Worm (Caenorhabditis elegans) whole organism, early embryonic: ENCODE measurements around the gene Y49E10.27.

Experiments
- B0310.2 ChIP-seq: sonication (generic microtip); optimal IDR thresholded peaks from 2 replicates; lab custom pipeline; 2016; ENCODE audit warnings: mild to moderate bottlenecking, missing genetic modification characterization, missing compliant biosample characterization
- F13C5.2 ChIP-seq: sonication (generic microtip); optimal IDR thresholded peaks from 2 replicates; lab custom pipeline; 2017; ENCODE audit warnings: mild to moderate bottlenecking, missing genetic modification characterization, inconsistent platforms, missing compliant biosample characterization
- aly-1 ChIP-seq: sonication (generic microtip); optimal IDR thresholded peaks from 2 replicates; lab custom pipeline; 2016; ENCODE audit warnings: missing genetic modification characterization, missing compliant biosample characterization
- ama-1 ChIP-seq: fragments of 150-350 bp; optimal IDR thresholded peaks from 2 replicates; lab custom pipeline; 2014
- ceh-13 ChIP-seq: fragments of 200-800 bp; sonication (Bioruptor generic); optimal IDR thresholded peaks from 2 replicates; lab custom pipeline; 2018; ENCODE audit warnings: mild to moderate bottlenecking, missing genetic modification characterization, missing compliant biosample characterization
- ceh-36 ChIP-seq: sonication (generic microtip); optimal IDR thresholded peaks from 2 replicates; lab custom pipeline; 2016; ENCODE audit warnings: missing genetic modification characterization, inconsistent platforms, missing compliant biosample characterization
- ets-7 ChIP-seq: sonication (generic microtip); optimal IDR thresholded peaks from 2 replicates; lab custom pipeline; 2016; ENCODE audit warnings: missing genotype, missing genetic modification characterization, missing compliant biosample characterization
- flt-1 ChIP-seq: fragments of 200-800 bp; sonication (Bioruptor generic); IDR thresholded peaks from 2 replicates; pipeline ENCODE4 v1.3.6; 2022; ENCODE audit warnings: missing genetic modification characterization, missing compliant biosample characterization
- hmbx-1 ChIP-seq: sonication (generic microtip); optimal IDR thresholded peaks from 2 replicates; lab custom pipeline; 2016; ENCODE audit warnings: mild to moderate bottlenecking, missing genetic modification characterization, missing compliant biosample characterization
- hmg-4 ChIP-seq: fragments of 200-800 bp; sonication (Bioruptor generic); optimal IDR thresholded peaks from 2 replicates; lab custom pipeline; 2018; ENCODE audit warnings: mild to moderate bottlenecking, missing genetic modification characterization, missing compliant biosample characterization
- hnd-1 ChIP-seq: sonication (generic microtip); optimal IDR thresholded peaks from 2 replicates; lab custom pipeline; 2016; ENCODE audit warnings: missing genetic modification characterization, missing compliant biosample characterization
- pes-1 ChIP-seq: fragments of 200-800 bp; sonication (Bioruptor generic); IDR thresholded peaks from 2 replicates; pipeline ENCODE4 v1.3.6; 2022; ENCODE audit warnings: missing genetic modification reagents, missing genetic modification characterization, missing compliant biosample characterization
- scrt-1 ChIP-seq: fragments of 200-800 bp; sonication (Bioruptor generic); IDR thresholded peaks from 2 replicates; pipeline ENCODE4 v1.3.6; 2022; ENCODE audit warnings: missing genetic modification characterization, missing compliant biosample characterization
- sea-1 ChIP-seq: fragments of 200-800 bp; sonication (Bioruptor generic); conservative IDR thresholded peaks from 2 replicates; pipeline ENCODE4 v1.3.6; 2022; ENCODE audit warnings: missing genetic modification characterization, missing compliant biosample characterization
- tbx-11 ChIP-seq: fragments of 200-800 bp; sonication (Bioruptor generic); IDR thresholded peaks from 2 replicates; pipeline ENCODE4 v1.3.6; 2022; ENCODE audit warnings: missing genetic modification characterization, missing compliant biosample characterization
- tbx-37 ChIP-seq: fragments of 200-800 bp; sonication (Bioruptor generic); conservative IDR thresholded peaks from 2 replicates; pipeline ENCODE4 v1.3.6; 2022; ENCODE audit warnings: missing genetic modification reagents, missing genetic modification characterization, missing compliant biosample characterization
- tra-4 ChIP-seq: sonication (generic microtip); optimal IDR thresholded peaks from 2 replicates; lab custom pipeline; 2017; ENCODE audit warnings: missing genetic modification characterization, missing compliant biosample characterization

Y49E10.27 gene

ce11 chrIII:12411059-12411458, 23.1 kb upstream of the Y49E10.27 start:
- TF ChIP-seq ceh-13 (GFP tag; lab: Kevin White, UChicago) (no peak), scrt-1 (GFP tag; lab: Robert Waterston, UW) (no peak), pes-1 (GFP tag; lab: Robert Waterston, UW) (no peak), hmg-4 (GFP tag; lab: Kevin White, UChicago) (no peak), hmbx-1 (tag; lab: Kevin White, UChicago) (no peak), flt-1 (no peak), B0310.2 (no peak)

ce11 chrIII:12411668-12412067, 22.5 kb upstream of the Y49E10.27 start:
- TF ChIP-seq ets-7 (no peak), tra-4 (tag; lab: Kevin White, UChicago) (no peak), hmg-4 (GFP tag; lab: Kevin White, UChicago) (no peak), flt-1 (no peak), hmbx-1 (tag; lab: Kevin White, UChicago) (no peak), ceh-13 (GFP tag; lab: Kevin White, UChicago) (no peak), aly-1 (tag; lab: Kevin White, UChicago) (no peak), pes-1 (GFP tag; lab: Robert Waterston, UW) (no peak), tbx-37 (GFP tag; lab: Robert Waterston, UW) (no peak)

ce11 chrIII:12414533-12414932, 19.7 kb upstream of the Y49E10.27 start:
- TF ChIP-seq B0310.2 (no peak), ets-7 (no peak), hnd-1 (no peak), hmbx-1 (tag; lab: Kevin White, UChicago) (no peak)

ce11 chrIII:12420256-12420655, 13.9 kb upstream of the Y49E10.27 start:
- TF ChIP-seq hmbx-1 (tag; lab: Kevin White, UChicago) (no peak), sea-1 (GFP tag; lab: Robert Waterston, UW) (no peak), F13C5.2 (tag; lab: Kevin White, UChicago) (no peak), pes-1 (GFP tag; lab: Robert Waterston, UW) (no peak), tra-4 (tag; lab: Kevin White, UChicago) (no peak), ets-7 (no peak), tbx-11 (no peak), flt-1 (no peak)

- TF ChIP-seq scrt-1 (GFP tag; lab: Robert Waterston, UW) (no peak), ama-1 (lab: Kevin White, UChicago) (no peak), pes-1 (GFP tag; lab: Robert Waterston, UW) (no peak), ceh-13 (GFP tag; lab: Kevin White, UChicago) (no peak), hmg-4 (GFP tag; lab: Kevin White, UChicago) (no peak), tbx-11 (no peak), F13C5.2 (tag; lab: Kevin White, UChicago) (no peak), tbx-37 (GFP tag; lab: Robert Waterston, UW) (no peak), aly-1 (tag; lab: Kevin White, UChicago) (no peak), tra-4 (tag; lab: Kevin White, UChicago) (no peak), hnd-1 (no peak), flt-1 (no peak), B0310.2 (no peak), ceh-36 (tag; lab: Kevin White, UChicago) (no peak), sea-1 (GFP tag; lab: Robert Waterston, UW) (no peak), ets-7 (no peak), hmbx-1 (tag; lab: Kevin White, UChicago) (no peak)
Observed at ce11 chrIII:12421708-12422107, 12.5 kb upstream of the Y49E10.27 start, which contains the start of gene tat-1. TSS of gene tat-1 (minus strand) at chrIII:12421718.

ce11 chrIII:12424066-12424465, 10.1 kb upstream of the Y49E10.27 start:
- TF ChIP-seq hmbx-1 (tag; lab: Kevin White, UChicago), result no peak
- TF ChIP-seq ceh-13 (GFP tag; lab: Kevin White, UChicago), result no peak
- no peak for TF ChIP-seq hnd-1
- no peak for TF ChIP-seq ets-7

- TF ChIP-seq flt-1, result no peak
- TF ChIP-seq scrt-1 (GFP tag; lab: Robert Waterston, UW), result no peak
Observed at ce11 chrIII:12424663-12425062, 9.5 kb upstream of the Y49E10.27 start.

- no peak for TF ChIP-seq sea-1 (GFP tag; lab: Robert Waterston, UW)
- TF ChIP-seq flt-1, result no peak
- TF ChIP-seq hnd-1, result no peak
- TF ChIP-seq ama-1 (lab: Kevin White, UChicago), result no peak
Observed at ce11 chrIII:12425846-12426405, 8.3 kb upstream of the Y49E10.27 start.

ce11 chrIII:12426558-12426957, 7.6 kb upstream of the Y49E10.27 start, which contains the start of gene pie-1:
TSS of gene pie-1 (plus strand) at chrIII:12426893.
- TF ChIP-seq tbx-37 (GFP tag; lab: Robert Waterston, UW) (no peak), pes-1 (GFP tag; lab: Robert Waterston, UW) (no peak), ets-7 (no peak), ceh-13 (GFP tag; lab: Kevin White, UChicago) (no peak), hmbx-1 (tag; lab: Kevin White, UChicago) (no peak), aly-1 (tag; lab: Kevin White, UChicago) (no peak), hnd-1 (no peak), hmg-4 (GFP tag; lab: Kevin White, UChicago) (no peak), ama-1 (lab: Kevin White, UChicago) (no peak), F13C5.2 (tag; lab: Kevin White, UChicago) (no peak), sea-1 (GFP tag; lab: Robert Waterston, UW) (no peak), B0310.2 (no peak), scrt-1 (GFP tag; lab: Robert Waterston, UW) (no peak), tra-4 (tag; lab: Kevin White, UChicago) (no peak), flt-1 (no peak), tbx-11 (no peak), ceh-36 (tag; lab: Kevin White, UChicago) (no peak)
